Worm (Caenorhabditis elegans) whole organism, L2 larva: ENCODE data around the gene ZK688.11.

Experiments
- C34F6.9 ChIP-seq: fragments of 150-350 bp; optimal IDR thresholded peaks from 2 replicates; lab custom pipeline; 2014; ENCODE audit warnings: missing biosample characterization, missing genetic modification characterization
- Y55F3AM.14 ChIP-seq: fragments of 200-800 bp; sonication (Bioruptor generic); optimal IDR thresholded peaks from 2 replicates; lab custom pipeline; 2018; ENCODE audit warnings: mild to moderate bottlenecking, missing genetic modification characterization, missing compliant biosample characterization
- ZK546.5 ChIP-seq: sonication (generic microtip); optimal IDR thresholded peaks from 2 replicates; lab custom pipeline; 2017; ENCODE audit warnings: missing biosample characterization, missing genetic modification characterization
- alr-1 ChIP-seq: fragments of 150-350 bp; optimal IDR thresholded peaks from 2 replicates; lab custom pipeline; 2014; ENCODE audit warnings: missing biosample characterization, missing genetic modification characterization
- blmp-1 ChIP-seq: sonication (generic microtip); optimal IDR thresholded peaks from 2 replicates; lab custom pipeline; 2017; ENCODE audit warnings: missing genetic modification characterization, mild to moderate bottlenecking, missing compliant biosample characterization, antibody characterized with exemption, moderate library complexity; ENCODE audit not compliant: insufficient read depth
- ceh-16 ChIP-seq: fragments of 150-350 bp; optimal IDR thresholded peaks from 2 replicates; lab custom pipeline; 2014; ENCODE audit warnings: missing biosample characterization, missing genetic modification characterization
- ceh-82 ChIP-seq: fragments of 150-350 bp; optimal IDR thresholded peaks from 2 replicates; lab custom pipeline; 2014; ENCODE audit warnings: missing biosample characterization, missing genetic modification characterization
- crh-2 ChIP-seq: sonication (generic microtip); optimal IDR thresholded peaks from 2 replicates; lab custom pipeline; 2017; ENCODE audit warnings: missing biosample characterization, missing genetic modification characterization
- elt-1 ChIP-seq: fragments of 150-350 bp; optimal IDR thresholded peaks from 2 replicates; lab custom pipeline; 2014; ENCODE audit warnings: missing biosample characterization, missing genetic modification characterization
- elt-3 ChIP-seq: sonication (generic microtip); optimal IDR thresholded peaks from 2 replicates; lab custom pipeline; 2017; ENCODE audit warnings: missing biosample characterization, missing genetic modification characterization
- fos-1 ChIP-seq: fragments of 150-350 bp; optimal IDR thresholded peaks from 2 replicates; lab custom pipeline; 2014; ENCODE audit warnings: missing biosample characterization, missing genetic modification characterization
- gmeb-1 ChIP-seq: fragments of 150-350 bp; optimal IDR thresholded peaks from 2 replicates; lab custom pipeline; 2014; ENCODE audit warnings: missing biosample characterization, missing genetic modification characterization
- lin-13 ChIP-seq: fragments of 150-350 bp; optimal IDR thresholded peaks from 2 replicates; lab custom pipeline; 2014; ENCODE audit warnings: missing biosample characterization, missing genetic modification reagents, missing genetic modification characterization
- lin-39 ChIP-seq: fragments of 150-350 bp; optimal IDR thresholded peaks from 2 replicates; lab custom pipeline; 2014; ENCODE audit warnings: missing biosample characterization, missing genetic modification reagents, missing genetic modification characterization
- lsy-2 ChIP-seq, 2 experiments: fragments of 150-350 bp in 1 of 2; sonication (generic microtip) in 1 of 2; optimal IDR thresholded peaks; 2 replicates each; lab custom pipeline; 2014 to 2017; ENCODE audit warnings: missing biosample characterization in 2 of 2, missing genetic modification characterization in 2 of 2
- mbf-1 ChIP-seq: sonication (generic microtip); optimal IDR thresholded peaks from 2 replicates; lab custom pipeline; 2017; ENCODE audit warnings: missing biosample characterization, missing genetic modification characterization
- mdl-1 ChIP-seq, 2 experiments: fragments of 150-350 bp in 1 of 2; sonication (generic microtip) in 1 of 2; optimal IDR thresholded peaks; 2 replicates each; lab custom pipeline; 2017; ENCODE audit warnings: missing biosample characterization in 2 of 2, missing genetic modification characterization in 2 of 2
- nhr-10 ChIP-seq: sonication (generic microtip); optimal IDR thresholded peaks from 2 replicates; lab custom pipeline; 2017; ENCODE audit warnings: missing biosample characterization, missing genetic modification characterization
- nhr-11 ChIP-seq: fragments of 150-350 bp; optimal IDR thresholded peaks from 2 replicates; lab custom pipeline; 2014; ENCODE audit warnings: missing biosample characterization, missing genetic modification characterization
- nhr-12 ChIP-seq: fragments of 150-350 bp; optimal IDR thresholded peaks from 2 replicates; lab custom pipeline; 2014; ENCODE audit warnings: missing biosample characterization, missing genetic modification characterization
- nhr-129 ChIP-seq: fragments of 150-350 bp; optimal IDR thresholded peaks from 2 replicates; lab custom pipeline; 2014; ENCODE audit warnings: missing biosample characterization, missing genetic modification characterization
- nhr-21 ChIP-seq: fragments of 150-350 bp; optimal IDR thresholded peaks from 2 replicates; lab custom pipeline; 2014; ENCODE audit warnings: missing biosample characterization, missing genetic modification characterization
- nhr-25 ChIP-seq: fragments of 150-350 bp; sonication (generic microtip); optimal IDR thresholded peaks from 3 replicates; lab custom pipeline; 2014; ENCODE audit warnings: missing biosample characterization, missing genetic modification characterization
- peb-1 ChIP-seq: fragments of 150-350 bp; optimal IDR thresholded peaks from 2 replicates; lab custom pipeline; 2014; ENCODE audit warnings: missing biosample characterization, missing genetic modification characterization
- sem-4 ChIP-seq: fragments of 150-350 bp; optimal IDR thresholded peaks from 2 replicates; lab custom pipeline; 2014; ENCODE audit warnings: missing biosample characterization, missing genetic modification reagents, missing genetic modification characterization
- skn-1 ChIP-seq: sonication (generic microtip); optimal IDR thresholded peaks from 2 replicates; lab custom pipeline; 2017; ENCODE audit warnings: missing biosample characterization, missing genetic modification characterization
- sma-3 ChIP-seq: sonication (generic microtip); optimal IDR thresholded peaks from 2 replicates; lab custom pipeline; 2016; ENCODE audit warnings: missing genetic modification reagents, missing genetic modification characterization, missing compliant biosample characterization
- sma-9 ChIP-seq, 2 experiments: fragments of 150-350 bp in 1 of 2; sonication (generic microtip) in 1 of 2; optimal IDR thresholded peaks; 2 replicates each; lab custom pipeline; 2014 to 2016; ENCODE audit warnings: missing genetic modification characterization in 2 of 2, mild to moderate bottlenecking in 1 of 2, missing biosample characterization in 1 of 2, missing compliant biosample characterization in 1 of 2, missing genetic modification reagents in 1 of 2, moderate library complexity in 1 of 2
- snpc-4 ChIP-seq: fragments of 150-350 bp; optimal IDR thresholded peaks from 2 replicates; lab custom pipeline; 2014; ENCODE audit warnings: missing biosample characterization, missing genetic modification characterization
- unc-39 ChIP-seq: fragments of 150-350 bp; optimal IDR thresholded peaks from 2 replicates; lab custom pipeline; 2014; ENCODE audit warnings: missing biosample characterization, missing genetic modification characterization
- unc-55 ChIP-seq: fragments of 150-350 bp; sonication (generic microtip); optimal IDR thresholded peaks from 3 replicates; lab custom pipeline; 2014; ENCODE audit warnings: missing biosample characterization, missing genetic modification reagents, missing genetic modification characterization
- ztf-1 ChIP-seq: fragments of 200-800 bp; sonication (Bioruptor generic); conservative IDR thresholded peaks from 2 replicates; pipeline ENCODE4 v1.3.6; 2022; ENCODE audit warnings: missing genetic modification characterization, missing compliant biosample characterization
- ztf-11 ChIP-seq: sonication (generic microtip); optimal IDR thresholded peaks from 2 replicates; lab custom pipeline; 2017; ENCODE audit warnings: missing biosample characterization, missing genetic modification characterization

Gene ZK688.11

DNA sequence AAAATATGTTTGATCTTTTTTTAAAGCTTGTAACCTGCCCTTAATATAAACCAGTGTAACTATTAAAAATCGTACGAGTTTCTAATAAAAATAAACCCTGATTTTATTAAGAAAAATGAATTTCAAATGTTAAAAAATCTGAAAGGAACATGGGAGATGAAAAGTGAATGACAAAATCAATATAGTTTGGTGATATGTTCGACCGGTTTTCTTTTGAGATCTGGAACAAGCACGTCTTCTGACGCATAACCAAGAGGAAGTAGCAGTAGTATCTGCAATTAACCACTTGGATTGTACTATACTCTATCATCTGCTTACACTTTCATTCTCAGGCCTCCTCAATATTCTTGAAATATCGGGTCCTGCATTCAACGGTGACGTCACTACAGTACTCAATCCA lies 7.7 kb downstream of the ZK688.11 start:
- TF ChIP-seq nhr-25 (tag; lab: Kevin White, UChicago), result peak; percentile 24
- TF ChIP-seq nhr-11 (tag; lab: Kevin White, UChicago), result no peak
- TF ChIP-seq, all 48 proteins: peak for 1

DNA sequence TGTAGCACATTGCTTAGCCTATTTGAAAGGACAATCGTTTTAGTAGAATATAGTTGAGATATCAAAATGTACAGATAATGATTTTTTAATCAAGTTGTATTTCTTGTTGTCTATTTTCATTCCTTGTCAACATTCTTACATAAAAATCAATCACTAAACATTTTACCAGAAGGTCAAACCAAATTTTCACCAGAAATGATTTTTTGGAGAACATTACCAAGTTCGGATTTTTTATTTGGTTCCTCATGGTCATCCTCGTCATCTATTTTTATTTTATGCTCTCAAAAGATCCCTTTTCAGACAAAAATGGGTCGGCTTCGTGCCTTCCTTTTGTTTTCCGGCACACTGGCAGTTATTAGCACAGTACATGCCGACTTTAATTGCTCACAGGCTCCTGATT lies 11.3 kb downstream of the ZK688.11 start, which contains the start of gene tyr-1:
tyr-1 (plus strand) TSS at position 301 of the 400 bp plus-strand sequence.
- no peak for TF ChIP-seq mbf-1 (tag; lab: Kevin White, UChicago)
- no peak for TF ChIP-seq sem-4 (tag; lab: Kevin White, UChicago)
- TF ChIP-seq ceh-16 (tag; lab: Kevin White, UChicago), result no peak
- no peak for TF ChIP-seq nhr-129 (tag; lab: Kevin White, UChicago)
- TF ChIP-seq skn-1 (tag; lab: Kevin White, UChicago), result no peak
- no peak for TF ChIP-seq Y55F3AM.14 (GFP tag; lab: Kevin White, UChicago)
- no peak for TF ChIP-seq elt-3 (tag; lab: Kevin White, UChicago)
- TF ChIP-seq peb-1, result no peak
- no peak for TF ChIP-seq alr-1
- no peak for TF ChIP-seq lin-13
- TF ChIP-seq blmp-1 (tag; lab: Kevin White, UChicago), result no peak
- no peak for TF ChIP-seq crh-2 (tag; lab: Kevin White, UChicago)
- TF ChIP-seq gmeb-1 (tag; lab: Kevin White, UChicago), result no peak
- TF ChIP-seq ztf-1, result no peak
- no peak for TF ChIP-seq unc-39 (tag; lab: Kevin White, UChicago)
- no peak for TF ChIP-seq unc-55
- TF ChIP-seq, all 48 proteins: peak for 0

DNA sequence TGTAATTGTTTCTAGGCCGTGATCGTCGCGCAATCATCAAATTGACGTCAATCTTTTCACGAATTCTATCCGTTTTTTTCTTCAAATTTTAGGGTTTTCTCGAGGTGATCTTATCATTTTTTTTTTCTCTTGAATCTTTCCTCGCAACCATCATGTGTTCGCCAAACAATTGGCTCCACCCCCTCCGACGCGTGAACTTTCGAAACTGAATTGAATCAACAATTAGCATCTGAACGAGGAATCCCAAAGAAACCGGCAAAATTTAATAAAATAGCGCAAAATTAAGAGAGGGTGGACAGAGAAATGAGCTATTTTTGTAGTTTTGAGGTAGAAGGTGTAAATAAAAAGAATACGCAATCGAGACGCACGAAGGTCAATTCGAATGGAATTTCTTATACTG lies 12.0 kb downstream of the ZK688.11 start:
- no peak for TF ChIP-seq peb-1
- peak; percentile 27 for TF ChIP-seq fos-1
- peak; percentile 3 for TF ChIP-seq nhr-129 (tag; lab: Kevin White, UChicago)
- no peak for TF ChIP-seq elt-3 (tag; lab: Kevin White, UChicago)
- peak; percentile 72 for TF ChIP-seq sma-3 (GFP tag; lab: Kevin White, UChicago)
- TF ChIP-seq nhr-10, result no peak
- TF ChIP-seq nhr-25 (tag; lab: Kevin White, UChicago), result peak; percentile 33

DNA sequence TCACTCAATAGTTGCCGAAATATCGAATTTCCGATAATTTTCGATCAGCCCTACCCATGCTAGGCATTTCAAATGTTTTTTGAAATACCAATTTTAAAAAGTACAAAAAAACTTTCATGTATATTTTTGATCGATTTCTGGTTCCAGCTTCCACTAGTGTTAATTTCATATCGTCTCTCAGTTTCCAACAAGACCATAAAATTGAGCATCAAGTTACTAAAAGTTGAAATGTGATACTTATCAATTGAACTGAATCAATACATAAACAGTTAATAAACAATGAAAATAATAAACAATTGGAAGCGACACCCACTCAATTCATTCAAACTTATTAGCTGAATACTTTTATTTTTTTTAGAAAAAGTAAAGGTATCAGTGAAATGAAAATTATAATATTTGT lies 18.6 kb downstream of the ZK688.11 start, which contains the start of gene cup-4:
cup-4 (plus strand) TSS at position 301 of the 400 bp plus-strand sequence.
- TF ChIP-seq nhr-12 (tag; lab: Kevin White, UChicago), result no peak
- no peak for TF ChIP-seq elt-1
- no peak for TF ChIP-seq C34F6.9 (tag; lab: Kevin White, UChicago)
- no peak for TF ChIP-seq mdl-1 (tag; optimal IDR thresholded peaks at IDR 0.05; lab: Kevin White, UChicago)
- TF ChIP-seq unc-39 (tag; lab: Kevin White, UChicago), result no peak
- no peak for TF ChIP-seq ceh-82
- no peak for TF ChIP-seq sma-9 (GFP tag; optimal IDR thresholded peaks at IDR 0.05; lab: Kevin White, UChicago)
- no peak for TF ChIP-seq sma-9 (tag; optimal IDR thresholded peaks at IDR 0.05; lab: Kevin White, UChicago)
- no peak for TF ChIP-seq peb-1
- no peak for TF ChIP-seq lsy-2 (tag; optimal IDR thresholded peaks at IDR 0.05; lab: Kevin White, UChicago)
- no peak for TF ChIP-seq snpc-4 (tag; lab: Kevin White, UChicago)
- TF ChIP-seq Y55F3AM.14 (GFP tag; lab: Kevin White, UChicago), result no peak
- TF ChIP-seq gmeb-1 (tag; lab: Kevin White, UChicago), result no peak
- no peak for TF ChIP-seq elt-3 (tag; lab: Kevin White, UChicago)
- TF ChIP-seq lin-39 (tag; lab: Kevin White, UChicago), result no peak

DNA sequence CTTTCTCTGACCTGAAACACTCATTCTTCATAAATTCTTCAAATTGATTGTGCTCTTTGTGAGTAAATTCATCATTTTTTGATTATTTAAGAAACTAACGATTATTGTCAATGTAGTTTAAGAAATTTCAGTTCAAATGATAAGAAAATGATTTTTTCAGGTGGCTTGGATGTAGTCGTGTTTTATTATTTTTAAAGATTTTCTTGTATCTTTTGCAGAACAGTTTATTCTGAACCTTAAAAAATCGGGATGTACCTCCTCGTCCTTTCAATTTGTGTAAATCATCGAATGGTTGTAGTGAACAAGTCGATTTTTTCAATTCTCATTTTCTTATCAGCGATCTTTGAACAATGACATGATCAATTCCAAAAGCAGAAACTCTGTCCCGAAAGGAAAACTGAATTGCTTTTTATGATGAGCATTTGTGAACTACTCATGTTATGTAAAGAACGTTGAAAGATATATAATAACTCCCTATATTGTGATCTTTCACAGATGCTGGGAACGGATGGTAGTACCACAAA lies 19.5 kb downstream of the ZK688.11 start, which contains the start of gene slc-17.3:
slc-17.3 (minus strand) TSS at position 51 of the 524 bp plus-strand sequence.
- TF ChIP-seq ztf-11 (tag; lab: Kevin White, UChicago) (no peak), fos-1 (peak; percentile 27)
- TF ChIP-seq, all 48 proteins: peak for 1

DNA sequence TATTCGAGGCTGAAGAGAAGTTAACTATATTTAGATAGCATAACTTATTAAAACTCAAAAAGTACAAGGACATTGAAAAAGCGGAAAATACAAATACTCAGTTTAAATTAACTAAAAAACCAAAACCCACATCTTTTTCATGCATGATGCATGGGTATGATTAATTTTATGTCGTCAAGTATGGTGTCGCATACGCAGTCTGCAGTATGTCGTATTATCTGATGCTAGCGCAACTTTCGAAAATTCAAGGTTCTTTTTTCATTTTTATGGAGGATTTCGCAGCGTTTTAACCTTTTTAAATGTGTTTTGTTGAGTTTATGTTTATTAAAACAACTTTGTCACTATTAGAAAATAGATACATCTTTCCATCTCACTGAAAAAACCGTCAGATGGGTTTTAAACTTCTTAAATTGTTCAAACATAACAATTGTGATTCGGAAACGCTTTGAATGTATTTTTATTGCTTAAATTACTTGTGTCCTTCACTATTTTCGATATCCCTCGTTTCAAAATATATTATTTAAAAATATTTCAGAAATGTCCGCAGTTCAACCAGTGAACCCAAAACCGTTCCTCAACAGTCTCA lies 23.1 kb downstream of the ZK688.11 start, which contains the start of gene snr-5:
snr-5 (plus strand) TSS at position 536 of the 586 bp plus-strand sequence.
- TF ChIP-seq crh-2 (tag; lab: Kevin White, UChicago) (no peak), ZK546.5 (no peak), nhr-129 (tag; lab: Kevin White, UChicago) (peak; percentile 25), nhr-11 (tag; lab: Kevin White, UChicago) (no peak), lin-13 (peak; percentile 27), lsy-2 (tag; optimal IDR thresholded peaks at IDR 0.05; lab: Kevin White, UChicago) (peak in 1 of 2 experiments; percentile 59), nhr-21 (tag; lab: Kevin White, UChicago) (no peak), C34F6.9 (tag; lab: Kevin White, UChicago) (peak; percentile 26)
